Fruit fly (Drosophila melanogaster) whole organism, embryonic: ENCODE results near the gene CG34057.
A peak's percentile ranks its signal among the peaks of the same experiment; 100 is the strongest.

Experiments
- Adf1 ChIP-seq: fragments of 200-800 bp; sonication (Bioruptor generic); IDR thresholded peaks from 2 replicates; pipeline ENCODE4 v1.3.6; 2022; ENCODE audit warnings: missing biosample characterization, missing genetic modification characterization
- CG10147 ChIP-seq: fragments of 200-800 bp; sonication (Bioruptor generic); optimal IDR thresholded peaks from 2 replicates; lab custom pipeline; 2019; ENCODE audit warnings: missing biosample characterization, mild to moderate bottlenecking, missing genetic modification characterization, moderate library complexity
- CG10979 ChIP-seq: fragments of 200-800 bp; sonication (Bioruptor generic); optimal IDR thresholded peaks from 2 replicates; lab custom pipeline; 2018; ENCODE audit warnings: missing biosample characterization, mild to moderate bottlenecking, missing genetic modification characterization, moderate library complexity
- CG11696 ChIP-seq: fragments of 200-800 bp; sonication (Bioruptor generic); IDR thresholded peaks from 2 replicates; pipeline ENCODE4 v1.3.6; 2022; ENCODE audit warnings: missing biosample characterization, missing genetic modification characterization
- CG15601 ChIP-seq: fragments of 200-800 bp; sonication (Bioruptor generic); optimal IDR thresholded peaks from 3 replicates; lab custom pipeline; 2019; ENCODE audit warnings: missing biosample characterization, mild to moderate bottlenecking, missing genetic modification characterization, moderate library complexity
- CG1603 ChIP-seq: fragments of 200-800 bp; sonication (Bioruptor generic); optimal IDR thresholded peaks from 2 replicates; lab custom pipeline; 2019; ENCODE audit warnings: missing biosample characterization, mild to moderate bottlenecking, missing genetic modification characterization, moderate library complexity
- CG17361 ChIP-seq: fragments of 200-800 bp; sonication (Bioruptor generic); IDR thresholded peaks from 3 replicates; pipeline ENCODE4 v1.3.6; 2022; ENCODE audit warnings: missing biosample characterization, missing genetic modification characterization
- CG2712 ChIP-seq: fragments of 200-800 bp; optimal IDR thresholded peaks from 3 replicates; lab custom pipeline; 2019; ENCODE audit warnings: missing biosample characterization, mild to moderate bottlenecking, missing genetic modification characterization, moderate library complexity
- CG31224 ChIP-seq: fragments of 200-800 bp; sonication (Bioruptor generic); IDR thresholded peaks from 2 replicates; pipeline ENCODE4 v1.3.6; 2022; ENCODE audit warnings: missing biosample characterization, missing genetic modification characterization
- CG31388 ChIP-seq: fragments of 200-800 bp; sonication (Bioruptor generic); optimal IDR thresholded peaks from 2 replicates; lab custom pipeline; 2016; ENCODE audit warnings: missing biosample characterization, missing genetic modification characterization
- CG32532 ChIP-seq: fragments of 200-800 bp; sonication (Bioruptor generic); IDR thresholded peaks from 2 replicates; pipeline ENCODE4 v1.3.6; 2022; ENCODE audit warnings: missing biosample characterization, missing genetic modification characterization
- CG3281 ChIP-seq: fragments of 200-800 bp; sonication (Bioruptor generic); optimal IDR thresholded peaks from 3 replicates; lab custom pipeline; 2017; ENCODE audit warnings: missing biosample characterization, mild to moderate bottlenecking, missing genetic modification characterization
- CG3407 ChIP-seq: fragments of 200-800 bp; sonication (Bioruptor generic); optimal IDR thresholded peaks from 2 replicates; lab custom pipeline; 2018; ENCODE audit warnings: missing biosample characterization, mild to moderate bottlenecking, missing genetic modification characterization
- CG34422 ChIP-seq: fragments of 200-800 bp; sonication (Bioruptor generic); IDR thresholded peaks from 3 replicates; pipeline ENCODE4 v1.3.6; 2022; ENCODE audit warnings: missing biosample characterization, missing genetic modification characterization
- CG3726 ChIP-seq: fragments of 200-800 bp; sonication (Bioruptor generic); IDR thresholded peaks from 3 replicates; pipeline ENCODE4, ENCODE4 v1.3.6; 2022; ENCODE audit warnings: missing biosample characterization, missing genetic modification characterization
- CG3847 ChIP-seq: fragments of 200-800 bp; sonication (Bioruptor generic); IDR thresholded peaks from 2 replicates; pipeline ENCODE4 v1.3.6; 2022; ENCODE audit warnings: missing biosample characterization, missing genetic modification characterization
- CG4617 ChIP-seq: fragments of 200-800 bp; sonication (Bioruptor generic); optimal IDR thresholded peaks from 3 replicates; lab custom pipeline; 2016; ENCODE audit warnings: missing biosample characterization, missing genetic modification characterization, borderline replicate concordance
- CG6272 ChIP-seq: fragments of 200-800 bp; sonication (Bioruptor generic); IDR thresholded peaks from 2 replicates; pipeline ENCODE4 v1.3.6; 2022; ENCODE audit warnings: missing biosample characterization, missing genetic modification characterization
- CG6689 ChIP-seq: fragments of 200-800 bp; sonication (Bioruptor generic); IDR thresholded peaks from 2 replicates; pipeline ENCODE4 v1.3.6; 2022; ENCODE audit warnings: missing biosample characterization, missing genetic modification characterization
- CG6854 ChIP-seq: fragments of 200-800 bp; sonication (Bioruptor generic); optimal IDR thresholded peaks from 3 replicates; lab custom pipeline; 2017; ENCODE audit warnings: missing biosample characterization, mild to moderate bottlenecking, missing genetic modification characterization
- CG7928 ChIP-seq: fragments of 200-800 bp; sonication (Bioruptor generic); optimal IDR thresholded peaks from 2 replicates; lab custom pipeline; 2017; ENCODE audit warnings: missing biosample characterization, mild to moderate bottlenecking, missing genetic modification characterization
- CG7963 ChIP-seq: fragments of 200-800 bp; sonication (Bioruptor generic); IDR thresholded peaks from 3 replicates; pipeline ENCODE4 v1.3.6; 2022; ENCODE audit warnings: missing biosample characterization, missing genetic modification characterization; ENCODE audit not compliant: partially characterized antibody
- CG8765 ChIP-seq: fragments of 200-800 bp; sonication (Bioruptor generic); IDR thresholded peaks from 2 replicates; pipeline ENCODE4 v1.3.6; 2022; ENCODE audit warnings: missing biosample characterization, missing genetic modification characterization
- Elba2 ChIP-seq: fragments of 200-800 bp; sonication (Bioruptor generic); optimal IDR thresholded peaks from 3 replicates; lab custom pipeline; 2016; ENCODE audit warnings: missing biosample characterization, missing genetic modification characterization
- Hey ChIP-seq: fragments of 200-800 bp; sonication (Bioruptor generic); optimal IDR thresholded peaks from 3 replicates; lab custom pipeline; 2018; ENCODE audit warnings: missing biosample characterization, mild to moderate bottlenecking, missing genetic modification characterization
- Hmr ChIP-seq: fragments of 200-800 bp; sonication (Bioruptor generic); optimal IDR thresholded peaks from 3 replicates; lab custom pipeline; 2017; ENCODE audit warnings: mild to moderate bottlenecking, missing biosample characterization, missing genetic modification reagents, missing genetic modification characterization
- Neu2 ChIP-seq: fragments of 200-800 bp; sonication (Bioruptor generic); optimal IDR thresholded peaks from 3 replicates; lab custom pipeline; 2016; ENCODE audit warnings: missing biosample characterization, missing genetic modification characterization, borderline replicate concordance
- Ravus ChIP-seq: fragments of 200-800 bp; sonication (Bioruptor generic); IDR thresholded peaks from 2 replicates; pipeline ENCODE4 v1.3.6; 2022; ENCODE audit warnings: missing biosample characterization, missing genetic modification characterization
- Ssrp ChIP-seq: fragments of 200-800 bp; sonication (Bioruptor generic); optimal IDR thresholded peaks from 2 replicates; lab custom pipeline; 2018; ENCODE audit warnings: missing biosample characterization, mild to moderate bottlenecking, missing genetic modification characterization, moderate library complexity
- ac ChIP-seq: fragments of 200-800 bp; sonication (Bioruptor generic); optimal IDR thresholded peaks from 3 replicates; lab custom pipeline; 2017; ENCODE audit warnings: missing biosample characterization, mild to moderate bottlenecking, missing genetic modification characterization
- az2 ChIP-seq: fragments of 200-800 bp; sonication (Bioruptor generic); optimal IDR thresholded peaks from 3 replicates; lab custom pipeline; 2016; ENCODE audit warnings: missing biosample characterization, missing genetic modification characterization
- btn ChIP-seq: fragments of 200-800 bp; sonication (Bioruptor generic); optimal IDR thresholded peaks from 2 replicates; lab custom pipeline; 2016; ENCODE audit warnings: missing biosample characterization, missing genetic modification characterization
- cato ChIP-seq: fragments of 200-800 bp; sonication (Bioruptor generic); optimal IDR thresholded peaks from 2 replicates; lab custom pipeline; 2016; ENCODE audit warnings: missing biosample characterization, missing genetic modification characterization, borderline replicate concordance
- crp ChIP-seq, 2 experiments: fragments of 200-800 bp; sonication (Bioruptor generic); optimal IDR thresholded peaks; 2 replicates in 1 of 2; 3 replicates in 1 of 2; lab custom pipeline; 2017; ENCODE audit warnings: missing biosample characterization in 2 of 2, missing genetic modification characterization in 2 of 2, mild to moderate bottlenecking in 1 of 2, moderate library complexity in 1 of 2
- dpn ChIP-seq, 2 experiments: fragments of 200-800 bp; sonication (Bioruptor generic); optimal IDR thresholded peaks; 3 replicates each; lab custom pipeline; 2016; ENCODE audit warnings: missing biosample characterization in 2 of 2, missing genetic modification characterization in 2 of 2
- eve ChIP-seq, 2 experiments: fragments of >200 bp; optimal IDR thresholded peaks; 2 replicates each; lab custom pipeline; 2017; ENCODE audit warnings: missing biosample characterization in 2 of 2, missing genetic modification characterization in 2 of 2
- fd96Cb ChIP-seq: fragments of 200-800 bp; sonication (Bioruptor generic); optimal IDR thresholded peaks from 2 replicates; lab custom pipeline; 2018; ENCODE audit warnings: missing biosample characterization, mild to moderate bottlenecking, missing genetic modification characterization, moderate library complexity
- gem ChIP-seq: fragments of 200-800 bp; sonication (Bioruptor generic); optimal IDR thresholded peaks from 2 replicates; lab custom pipeline; 2019; ENCODE audit warnings: missing biosample characterization, mild to moderate bottlenecking, missing genetic modification characterization, moderate library complexity
- hbn ChIP-seq: fragments of 200-800 bp; sonication (Bioruptor generic); IDR thresholded peaks from 2 replicates; pipeline ENCODE4 v1.3.6; 2022; ENCODE audit warnings: missing biosample characterization, missing genetic modification characterization; ENCODE audit not compliant: partially characterized antibody
- kay ChIP-seq: fragments of 200-800 bp; sonication (Bioruptor generic); optimal IDR thresholded peaks from 2 replicates; lab custom pipeline; 2016; ENCODE audit warnings: missing biosample characterization, missing genetic modification characterization
- ken ChIP-seq: fragments of 200-800 bp; sonication (Bioruptor generic); IDR thresholded peaks from 3 replicates; pipeline ENCODE4 v1.3.6; 2022; ENCODE audit warnings: missing biosample characterization, missing genetic modification characterization
- lola ChIP-seq, 3 experiments: fragments of >200 bp in 2 of 3; fragments of 200-800 bp in 1 of 3; sonication (Bioruptor generic) in 1 of 3; optimal IDR thresholded peaks; 2 replicates each; lab custom pipeline; 2017 to 2019; ENCODE audit warnings: missing biosample characterization in 3 of 3, missing genetic modification characterization in 3 of 3, mild to moderate bottlenecking in 1 of 3, moderate library complexity in 1 of 3
- nom ChIP-seq: fragments of 200-800 bp; sonication (Bioruptor generic); optimal IDR thresholded peaks from 2 replicates; lab custom pipeline; 2017; ENCODE audit warnings: missing biosample characterization, missing genetic modification characterization, mild to moderate bottlenecking, moderate library complexity, missing genetic modification reagents
- prd ChIP-seq, 3 experiments: fragments of >200 bp in 2 of 3; fragments of 200-800 bp in 1 of 3; sonication (Bioruptor generic) in 1 of 3; optimal IDR thresholded peaks in 2 of 3; IDR thresholded peaks in 1 of 3; 2 replicates in 2 of 3; 3 replicates in 1 of 3; pipeline versions ENCODE4 v1.3.6 to Lab custom; 2017 to 2022; ENCODE audit warnings: missing biosample characterization in 1 of 3, missing genetic modification characterization in 1 of 3
- seq ChIP-seq: fragments of 200-800 bp; sonication (Bioruptor generic); IDR thresholded peaks from 2 replicates; pipeline ENCODE4 v1.3.6; 2022; ENCODE audit warnings: missing biosample characterization, missing genetic modification characterization
- sisA ChIP-seq: fragments of 200-800 bp; sonication (Bioruptor generic); IDR thresholded peaks from 2 replicates; pipeline ENCODE4 v1.3.6; 2022; ENCODE audit warnings: missing biosample characterization, missing genetic modification characterization
- tx ChIP-seq: fragments of 200-800 bp; sonication (Bioruptor generic); optimal IDR thresholded peaks from 2 replicates; lab custom pipeline; 2016; ENCODE audit warnings: missing biosample characterization, missing genetic modification characterization
- wdn ChIP-seq: fragments of 200-800 bp; sonication (Bioruptor generic); IDR thresholded peaks from 2 replicates; pipeline ENCODE4 v1.3.6; 2022; ENCODE audit warnings: missing biosample characterization, missing genetic modification characterization
- zfh1 ChIP-seq: fragments of 200-800 bp; sonication (Bioruptor generic); IDR thresholded peaks from 3 replicates; pipeline ENCODE4 v1.3.6; 2022; ENCODE audit warnings: missing biosample characterization, missing genetic modification characterization

CG34057 gene

dm6 chr3L:907673-908323 lies 10.6 kb downstream of the CG34057 start (continued):
- TF ChIP-seq gem (tag; lab: Kevin White, UChicago) (peak; percentile 58), CG10147 (no peak), Elba2 (GFP tag; lab: Kevin White, UChicago) (no peak), seq (GFP tag; lab: Robert Waterston, UW) (0 out of 2 replicates have a peak, but pooled peaks have one; percentile 30), CG3281 (GFP tag; lab: Kevin White, UChicago) (no peak), CG6689 (peak; percentile 32; the same call in 1 of the 2 replicates), CG2712 (tag; lab: Kevin White, UChicago) (peak; percentile 58), CG4617 (no peak), sisA (peak; percentile 50; the same call in 1 of the 2 replicates), nom (GFP tag; lab: Kevin White, UChicago) (no peak), tx (no peak), dpn (GFP tag; optimal IDR thresholded peaks at IDR 0.05; lab: Kevin White, UChicago) (peak in 1 of 2 experiments; percentile 33), CG3407 (peak; percentile 9), CG6854 (GFP tag; lab: Kevin White, UChicago) (no peak), crp (GFP tag; optimal IDR thresholded peaks at IDR 0.05; lab: Kevin White, UChicago) (no peak), wdn (GFP tag; lab: Robert Waterston, UW) (no peak), az2 (peak; percentile 50), CG11696 (GFP tag; lab: Robert Waterston, UW) (no peak), CG32532 (GFP tag; lab: Robert Waterston, UW) (no peak), CG7963 (GFP tag; lab: Robert Waterston, UW) (no peak), lola (GFP tag; optimal IDR thresholded peaks at IDR 0.05; lab: Kevin White, UChicago) (peak in 1 of 3 experiments; percentile 58), CG17361 (GFP tag; lab: Robert Waterston, UW) (no peak), CG3726 (GFP tag; lab: Robert Waterston, UW) (no peak), Ravus (GFP tag; lab: Robert Waterston, UW) (no peak), ken (GFP tag; lab: Robert Waterston, UW) (peak; percentile 26; the same call in 1 of the 3 replicates), CG1603 (peak; percentile 76), CG8765 (no peak), btn (GFP tag; lab: Kevin White, UChicago) (no peak), CG10979 (tag; lab: Kevin White, UChicago) (peak; percentile 65), Adf1 (GFP tag; lab: Robert Waterston, UW) (no peak), kay (GFP tag; lab: Kevin White, UChicago) (no peak), CG31224 (no peak), CG6272 (GFP tag; lab: Robert Waterston, UW) (no peak), CG15601 (tag; lab: Kevin White, UChicago) (peak; percentile 76), fd96Cb (peak; percentile 44), CG34422 (0 out of 3 replicates have a peak, but pooled peaks have one; percentile 50), hbn (GFP tag; lab: Robert Waterston, UW) (no peak), CG7928 (GFP tag; lab: Kevin White, UChicago) (no peak), prd (optimal IDR thresholded peaks at IDR 0.05; lab: Kevin White, UChicago) (no peak), prd (GFP tag; IDR thresholded peaks at IDR 0.05; lab: Robert Waterston, UW) (peak; percentile 46; the same call in 2 of the 3 replicates), Ssrp (tag; lab: Kevin White, UChicago) (peak; percentile 33), Hmr (GFP tag; lab: Kevin White, UChicago) (no peak), cato (GFP tag; lab: Kevin White, UChicago) (no peak), Neu2 (no peak), CG31388 (GFP tag; lab: Kevin White, UChicago) (no peak), ac (GFP tag; lab: Kevin White, UChicago) (no peak), Hey (peak; percentile 76), eve (GFP tag; optimal IDR thresholded peaks at IDR 0.05; lab: Kevin White, UChicago) (no peak), zfh1 (GFP tag; lab: Robert Waterston, UW) (peak; percentile 53; the same call in 1 of the 3 replicates), CG3847 (GFP tag; lab: Robert Waterston, UW) (no peak)
